Fruit fly (Drosophila melanogaster): ENCODE data around the gene CG9168.

CG9168 gene

dm6 chr3L:1414032-1414431, 3.2 kb downstream of the CG9168 start (continued):
- TF ChIP-seq CG2129 (GFP tag; IDR thresholded peaks at IDR 0.05; ENCODE audit: partially characterized antibody) (no peak), CG8359 (GFP tag; optimal IDR thresholded peaks at IDR 0.05; ENCODE audit: borderline replicate concordance) (no peak), CG3847 (GFP tag; IDR thresholded peaks at IDR 0.05) (no peak), Xbp1 (GFP tag; optimal IDR thresholded peaks at IDR 0.05) (peak; percentile 40), Hr3 (GFP tag; optimal IDR thresholded peaks at IDR 0.05) (no peak), CG4328 (GFP tag; optimal IDR thresholded peaks at IDR 0.05) (no peak), Lim3 (GFP tag; IDR thresholded peaks at IDR 0.05) (no peak), CG10209 (GFP tag; optimal IDR thresholded peaks at IDR 0.05) (peak; percentile 48), aop (GFP tag; IDR thresholded peaks at IDR 0.05) (0 out of 2 replicates have a peak, but pooled peaks have one; percentile 25), Mrtf (GFP tag; IDR thresholded peaks at IDR 0.05) (peak; percentile 34; the same call in 1 of the 3 replicates), Usf (GFP tag; optimal IDR thresholded peaks at IDR 0.05) (peak; percentile 53), CG11247 (GFP tag; IDR thresholded peaks at IDR 0.05) (peak; percentile 44; the same call in 1 of the 2 replicates), Deaf1 (tag; optimal IDR thresholded peaks at IDR 0.05) (no peak), ato (GFP tag; IDR thresholded peaks at IDR 0.05; ENCODE audit: partially characterized antibody) (no peak), ara (GFP tag; IDR thresholded peaks at IDR 0.05) (peak; percentile 90), nerfin-2 (GFP tag; IDR thresholded peaks at IDR 0.05; ENCODE audit: partially characterized antibody) (no peak), B-H1 (GFP tag; IDR thresholded peaks at IDR 0.05) (no peak), sens (GFP tag) (peak; percentile 90), CG15269 (tag; optimal IDR thresholded peaks at IDR 0.05) (peak; percentile 8), oc (tag; optimal IDR thresholded peaks at IDR 0.05) (peak; percentile 52), gcm (GFP tag; optimal IDR thresholded peaks at IDR 0.05) (peak; percentile 12), HLH54F (GFP tag; optimal IDR thresholded peaks at IDR 0.05) (peak; percentile 4), Dfd (GFP tag; optimal IDR thresholded peaks at IDR 0.05) (no peak), CG3407 (GFP tag; optimal IDR thresholded peaks at IDR 0.05) (peak; percentile 12), CG18262 (tag; optimal IDR thresholded peaks at IDR 0.05) (peak; percentile 80), CG12236 (GFP tag; optimal IDR thresholded peaks at IDR 0.05) (peak; percentile 32), Nf-YB (GFP tag; optimal IDR thresholded peaks at IDR 0.05) (peak; percentile 38), prd (optimal IDR thresholded peaks at IDR 0.05) (no peak), prd (GFP tag; IDR thresholded peaks at IDR 0.05) (peak; percentile 92), ken (GFP tag; IDR thresholded peaks at IDR 0.05) (peak; percentile 66; the same call in 1 of the 3 replicates), gsb-n (tag; optimal IDR thresholded peaks at IDR 0.05) (peak; percentile 70), CG3065 (GFP tag; optimal IDR thresholded peaks at IDR 0.05) (peak; percentile 2), CG4404 (GFP tag; IDR thresholded peaks at IDR 0.05) (peak; percentile 85), CG8478 (optimal IDR thresholded peaks at IDR 0.05) (no peak), Pdp1 (GFP tag; optimal IDR thresholded peaks at IDR 0.05) (peak; percentile 27 to 57), CG15479 (GFP tag; optimal IDR thresholded peaks at IDR 0.05) (no peak), Bdp1 (GFP tag; optimal IDR thresholded peaks at IDR 0.05) (peak; percentile 36), CG4424 (GFP tag; optimal IDR thresholded peaks at IDR 0.05) (peak; percentile 50), sug (tag; optimal IDR thresholded peaks at IDR 0.05) (no peak), CG31224 (GFP tag; IDR thresholded peaks at IDR 0.05) (no peak), CG5180 (GFP tag; optimal IDR thresholded peaks at IDR 0.05) (no peak), Rx (GFP tag; IDR thresholded peaks at IDR 0.05) (peak; percentile 46; the same call in 1 of the 2 replicates), Hr78 (GFP tag; optimal IDR thresholded peaks at IDR 0.05) (no peak), CG17328 (GFP tag; IDR thresholded peaks at IDR 0.05) (peak; percentile 81), sens-2 (GFP tag; IDR thresholded peaks at IDR 0.05) (peak; percentile 67), chn (GFP tag; optimal IDR thresholded peaks at IDR 0.05) (peak; percentile 49), Ets97D (GFP tag; optimal IDR thresholded peaks at IDR 0.05) (no peak), fd102C (GFP tag; optimal IDR thresholded peaks at IDR 0.05) (peak; percentile 81), NC2β (GFP tag; optimal IDR thresholded peaks at IDR 0.05) (peak; percentile 64), tup (GFP tag; optimal IDR thresholded peaks at IDR 0.05) (peak; percentile 15), CG4730 (GFP tag; IDR thresholded peaks at IDR 0.05) (peak; percentile 36; the same call in 1 of the 2 replicates)

All from whole organism, embryonic.